Worm (Caenorhabditis elegans) whole organism, late embryonic: ENCODE measurements around the gene chk-2.

Source experiments
- C08G9.2 ChIP-seq: sonication (generic microtip); optimal IDR thresholded peaks from 2 replicates; lab custom pipeline; 2016; ENCODE audit warnings: mild to moderate bottlenecking, missing genetic modification characterization, moderate library complexity, missing compliant biosample characterization
- F13H6.1 ChIP-seq: sonication (generic microtip); optimal IDR thresholded peaks from 2 replicates; lab custom pipeline; 2016; ENCODE audit warnings: missing genetic modification characterization, missing compliant biosample characterization
- K09A11.1 ChIP-seq: sonication (generic microtip); optimal IDR thresholded peaks from 2 replicates; lab custom pipeline; 2017; ENCODE audit warnings: antibody characterized with exemption, mild to moderate bottlenecking, missing genetic modification characterization, missing compliant biosample characterization; ENCODE audit not compliant: insufficient read depth
- T23F11.4 ChIP-seq: fragments of 200-800 bp; sonication (Bioruptor generic); optimal IDR thresholded peaks from 2 replicates; lab custom pipeline; 2018; ENCODE audit warnings: mild to moderate bottlenecking, missing genetic modification characterization, missing compliant biosample characterization
- ama-1 ChIP-seq: fragments of 150-350 bp; optimal IDR thresholded peaks from 2 replicates; lab custom pipeline; 2014
- ceh-19 ChIP-seq: fragments of 200-800 bp; sonication (Bioruptor generic); optimal IDR thresholded peaks from 2 replicates; lab custom pipeline; 2018; ENCODE audit warnings: mild to moderate bottlenecking, missing genetic modification characterization, missing compliant biosample characterization
- ceh-2 ChIP-seq: sonication (generic microtip); optimal IDR thresholded peaks from 2 replicates; lab custom pipeline; 2016; ENCODE audit warnings: missing genotype, missing genetic modification characterization, missing compliant biosample characterization
- ceh-34 ChIP-seq: sonication (generic microtip); optimal IDR thresholded peaks from 2 replicates; lab custom pipeline; 2016; ENCODE audit warnings: mild to moderate bottlenecking, missing genetic modification characterization, missing compliant biosample characterization
- ceh-48 ChIP-seq: sonication (generic microtip); optimal IDR thresholded peaks from 2 replicates; lab custom pipeline; 2016; ENCODE audit warnings: missing genetic modification characterization, inconsistent platforms, missing compliant biosample characterization
- elt-2 ChIP-seq: sonication (generic microtip); optimal IDR thresholded peaks from 2 replicates; lab custom pipeline; 2016; ENCODE audit warnings: missing genetic modification reagents, missing genetic modification characterization, missing compliant biosample characterization
- ets-4 ChIP-seq: sonication (generic microtip); optimal IDR thresholded peaks from 2 replicates; lab custom pipeline; 2016; ENCODE audit warnings: missing genetic modification characterization, missing compliant biosample characterization
- hlh-13 ChIP-seq: fragments of 200-800 bp; sonication (Bioruptor generic); optimal IDR thresholded peaks from 2 replicates; lab custom pipeline; 2018; ENCODE audit warnings: mild to moderate bottlenecking, missing genetic modification characterization, missing compliant biosample characterization
- hlh-15 ChIP-seq: sonication (generic microtip); optimal IDR thresholded peaks from 2 replicates; lab custom pipeline; 2016; ENCODE audit warnings: missing genetic modification characterization, missing compliant biosample characterization
- mec-3 ChIP-seq: sonication (generic microtip); optimal IDR thresholded peaks from 2 replicates; lab custom pipeline; 2016; ENCODE audit warnings: borderline replicate concordance, missing genetic modification characterization, missing compliant biosample characterization
- odd-2 ChIP-seq: sonication (generic microtip); optimal IDR thresholded peaks from 2 replicates; lab custom pipeline; 2017; ENCODE audit warnings: antibody characterized with exemption, mild to moderate bottlenecking, missing genetic modification characterization, missing compliant biosample characterization
- pat-9 ChIP-seq: fragments of 200-800 bp; sonication (Bioruptor generic); optimal IDR thresholded peaks from 2 replicates; lab custom pipeline; 2018; ENCODE audit warnings: mild to moderate bottlenecking, missing genetic modification characterization, moderate library complexity, missing compliant biosample characterization
- pax-1 ChIP-seq: fragments of 150-350 bp; optimal IDR thresholded peaks from 2 replicates; lab custom pipeline; 2014; ENCODE audit warnings: missing biosample characterization, missing genetic modification characterization
- pha-4 ChIP-seq: fragments of 150-350 bp; optimal IDR thresholded peaks from 2 replicates; lab custom pipeline; 2018; ENCODE audit warnings: missing biosample characterization, missing genetic modification reagents, missing genetic modification characterization
- unc-3 ChIP-seq, 2 experiments: fragments of 200-800 bp in 1 of 2; sonication (Bioruptor generic) in 1 of 2; sonication (generic microtip) in 1 of 2; conservative IDR thresholded peaks in 1 of 2; optimal IDR thresholded peaks in 1 of 2; 2 replicates each; pipeline versions ENCODE4 v1.3.6 to Lab custom; 2016 to 2022; ENCODE audit warnings: missing compliant biosample characterization in 2 of 2, missing genetic modification characterization in 2 of 2, missing genetic modification reagents in 1 of 2

Gene chk-2

ce11 chrV:19867883-19868282 is 47.9 kb downstream of the chk-2 start, which contains the start of gene Y116F11B.9:
Gene Y116F11B.9 (minus strand): TSS chrV:19867983.
- no peak for TF ChIP-seq hlh-15 (tag; lab: Kevin White, UChicago)
- no peak for TF ChIP-seq mec-3 (tag; lab: Kevin White, UChicago)
- TF ChIP-seq odd-2 (tag; lab: Kevin White, UChicago): no peak
- no peak for TF ChIP-seq T23F11.4 (GFP tag; lab: Kevin White, UChicago)
- no peak for TF ChIP-seq ceh-34 (tag; lab: Kevin White, UChicago)
- TF ChIP-seq F13H6.1: no peak
- no peak for TF ChIP-seq hlh-13
- no peak for TF ChIP-seq ceh-2 (tag; lab: Kevin White, UChicago)
- TF ChIP-seq unc-3 (GFP tag; conservative IDR thresholded peaks at IDR 0.05; lab: Robert Waterston, UW): no peak
- TF ChIP-seq unc-3 (tag; optimal IDR thresholded peaks at IDR 0.05; lab: Kevin White, UChicago): no peak
- TF ChIP-seq pha-4: no peak
- no peak for TF ChIP-seq elt-2 (tag; lab: Kevin White, UChicago)
- no peak for TF ChIP-seq ama-1 (lab: Kevin White, UChicago)
- no peak for TF ChIP-seq ceh-19 (GFP tag; lab: Kevin White, UChicago)
- TF ChIP-seq ceh-48 (tag; lab: Kevin White, UChicago): no peak
- no peak for TF ChIP-seq K09A11.1
- no peak for TF ChIP-seq pat-9 (tag; lab: Kevin White, UChicago)

ce11 chrV:19860225-19860624 is 55.6 kb downstream of the chk-2 start:
- TF ChIP-seq C08G9.2 (tag; lab: Kevin White, UChicago) (no peak), odd-2 (tag; lab: Kevin White, UChicago) (no peak), ets-4 (tag; lab: Kevin White, UChicago) (no peak), pax-1 (tag; lab: Kevin White, UChicago) (no peak), hlh-13 (no peak)
- TF ChIP-seq, all 69 proteins: peak for 0
